Worm (Caenorhabditis elegans) whole organism, L4 larva: Measurements from ENCODE around the gene fipr-5.

Source experiments
- F10B5.3 ChIP-seq: sonication (generic microtip); optimal IDR thresholded peaks from 2 replicates; lab custom pipeline; 2016; ENCODE audit warnings: mild to moderate bottlenecking, missing genetic modification characterization, missing compliant biosample characterization
- T20F7.1 ChIP-seq: fragments of 200-800 bp; sonication (Bioruptor generic); optimal IDR thresholded peaks from 2 replicates; lab custom pipeline; 2018; ENCODE audit warnings: mild to moderate bottlenecking, missing genetic modification characterization, missing compliant biosample characterization
- ZK546.5 ChIP-seq, 2 experiments: sonication (generic microtip); optimal IDR thresholded peaks; 2 replicates each; lab custom pipeline; 2017; ENCODE audit warnings: missing biosample characterization in 2 of 2, missing genetic modification characterization in 2 of 2
- aha-1 ChIP-seq: fragments of 150-350 bp; peaks from one replicate; lab custom pipeline; 2014; ENCODE audit warnings: missing biosample characterization, missing genetic modification characterization
- ceh-32 ChIP-seq: sonication (generic microtip); optimal IDR thresholded peaks from 2 replicates; lab custom pipeline; 2016; ENCODE audit warnings: mild to moderate bottlenecking, missing genetic modification characterization, missing compliant biosample characterization; ENCODE audit not compliant: poor library complexity
- ceh-44 ChIP-seq: fragments of 200-800 bp; sonication (Bioruptor generic); IDR thresholded peaks from 2 replicates; pipeline ENCODE4 v1.3.6; 2022; ENCODE audit warnings: missing genetic modification reagents, missing genetic modification characterization, missing compliant biosample characterization
- ctbp-1 ChIP-seq: fragments of 200-800 bp; sonication (Bioruptor generic); IDR thresholded peaks from 2 replicates; pipeline ENCODE4 v1.3.6; 2022; ENCODE audit warnings: missing genetic modification reagents, missing genetic modification characterization, missing compliant biosample characterization
- daf-12 ChIP-seq: fragments of 150-350 bp; optimal IDR thresholded peaks from 2 replicates; lab custom pipeline; 2014; ENCODE audit warnings: missing biosample characterization, missing genetic modification reagents, missing genetic modification characterization
- daf-16 ChIP-seq, 3 experiments: sonication (generic microtip); optimal IDR thresholded peaks; 2 replicates each; lab custom pipeline; 2016 to 2017; ENCODE audit warnings: missing genetic modification characterization in 3 of 3, missing genetic modification reagents in 3 of 3, mild to moderate bottlenecking in 2 of 3, missing compliant biosample characterization in 2 of 3, missing biosample characterization in 1 of 3, moderate library complexity in 1 of 3
- dmd-9 ChIP-seq: fragments of 200-800 bp; sonication (Bioruptor generic); IDR thresholded peaks from 2 replicates; pipeline ENCODE4 v1.3.6; 2022; ENCODE audit warnings: missing genetic modification reagents, missing genetic modification characterization, missing compliant biosample characterization
- dve-1 ChIP-seq: sonication (generic microtip); optimal IDR thresholded peaks from 2 replicates; lab custom pipeline; 2017; ENCODE audit warnings: antibody characterized with exemption, mild to moderate bottlenecking, missing genetic modification characterization, missing compliant biosample characterization; ENCODE audit not compliant: insufficient read depth
- fos-1 ChIP-seq: fragments of 150-350 bp; optimal IDR thresholded peaks from 2 replicates; lab custom pipeline; 2014; ENCODE audit warnings: missing biosample characterization, missing genetic modification characterization
- hlh-11 ChIP-seq: fragments of 200-800 bp; sonication (Bioruptor generic); optimal IDR thresholded peaks from 2 replicates; lab custom pipeline; 2018; ENCODE audit warnings: mild to moderate bottlenecking, missing genetic modification characterization, missing compliant biosample characterization
- hlh-30 ChIP-seq: sonication (generic microtip); optimal IDR thresholded peaks from 2 replicates; lab custom pipeline; 2017; ENCODE audit warnings: antibody characterized with exemption, mild to moderate bottlenecking, missing genetic modification characterization, missing compliant biosample characterization; ENCODE audit not compliant: insufficient read depth
- lin-39 ChIP-seq: fragments of 150-350 bp; optimal IDR thresholded peaks from 2 replicates; lab custom pipeline; 2014; ENCODE audit warnings: missing biosample characterization, missing genetic modification reagents, missing genetic modification characterization
- mdl-1 ChIP-seq, 2 experiments: fragments of 150-350 bp in 1 of 2; sonication (generic microtip) in 1 of 2; optimal IDR thresholded peaks; 2 replicates each; lab custom pipeline; 2014 to 2017; ENCODE audit warnings: missing biosample characterization in 2 of 2, missing genetic modification characterization in 2 of 2
- mdt-29 ChIP-seq: fragments of 200-800 bp; sonication (Bioruptor generic); IDR thresholded peaks from 2 replicates; pipeline ENCODE4 v1.3.6; 2022; ENCODE audit warnings: missing genetic modification reagents, missing genetic modification characterization, missing compliant biosample characterization
- mxl-3 ChIP-seq: fragments of 200-800 bp; sonication (Bioruptor generic); optimal IDR thresholded peaks from 2 replicates; lab custom pipeline; 2018; ENCODE audit warnings: mild to moderate bottlenecking, missing genetic modification characterization, missing compliant biosample characterization
- nhr-102 ChIP-seq: sonication (generic microtip); optimal IDR thresholded peaks from 2 replicates; lab custom pipeline; 2016; ENCODE audit warnings: mild to moderate bottlenecking, missing genetic modification characterization, moderate library complexity, missing compliant biosample characterization
- nhr-111 ChIP-seq: fragments of 200-800 bp; sonication (Bioruptor generic); optimal IDR thresholded peaks from 2 replicates; lab custom pipeline; 2018; ENCODE audit warnings: mild to moderate bottlenecking, missing genetic modification characterization, missing compliant biosample characterization
- nhr-237 ChIP-seq: sonication (generic microtip); optimal IDR thresholded peaks from 2 replicates; lab custom pipeline; 2017; ENCODE audit warnings: missing biosample characterization, missing genetic modification characterization
- nhr-28 ChIP-seq: fragments of 150-350 bp; optimal IDR thresholded peaks from 2 replicates; lab custom pipeline; 2014; ENCODE audit warnings: missing biosample characterization, missing genetic modification characterization
- nhr-41 ChIP-seq: fragments of 200-800 bp; sonication (Bioruptor generic); IDR thresholded peaks from 2 replicates; pipeline ENCODE4 v1.3.6; 2022; ENCODE audit warnings: missing genetic modification reagents, missing genetic modification characterization, missing compliant biosample characterization
- nhr-42 ChIP-seq: fragments of 200-800 bp; sonication (Bioruptor generic); IDR thresholded peaks from 2 replicates; pipeline ENCODE4 v1.3.6; 2022; ENCODE audit warnings: missing genetic modification characterization, missing compliant biosample characterization
- nhr-48 ChIP-seq: sonication (generic microtip); optimal IDR thresholded peaks from 2 replicates; lab custom pipeline; 2016; ENCODE audit warnings: mild to moderate bottlenecking, missing genetic modification characterization, missing compliant biosample characterization
- pha-4 ChIP-seq, 2 experiments: fragments of 150-350 bp in 1 of 2; fragments of 200-800 bp in 1 of 2; sonication (Bioruptor generic) in 1 of 2; IDR thresholded peaks in 1 of 2; optimal IDR thresholded peaks in 1 of 2; 2 replicates each; pipeline versions ENCODE4 v1.3.6 to Lab custom; 2014 to 2022; ENCODE audit warnings: missing genetic modification characterization in 2 of 2, missing genetic modification reagents in 2 of 2, missing biosample characterization in 1 of 2, missing compliant biosample characterization in 1 of 2
- php-3 ChIP-seq: fragments of 200-800 bp; sonication (Bioruptor generic); IDR thresholded peaks from 2 replicates; pipeline ENCODE4 v1.3.6; 2022; ENCODE audit warnings: missing genetic modification reagents, missing genetic modification characterization, missing compliant biosample characterization
- pqm-1 ChIP-seq: sonication (generic microtip); optimal IDR thresholded peaks from 2 replicates; lab custom pipeline; 2017; ENCODE audit warnings: missing biosample characterization, missing genetic modification characterization
- sdz-12 ChIP-seq: fragments of 200-800 bp; sonication (Bioruptor generic); optimal IDR thresholded peaks from 2 replicates; lab custom pipeline; 2018; ENCODE audit warnings: mild to moderate bottlenecking, missing genetic modification characterization, missing compliant biosample characterization
- spr-3 ChIP-seq: fragments of 200-800 bp; sonication (Bioruptor generic); optimal IDR thresholded peaks from 2 replicates; lab custom pipeline; 2018; ENCODE audit warnings: mild to moderate bottlenecking, missing genetic modification characterization, missing compliant biosample characterization
- tra-1 ChIP-seq: fragments of 200-800 bp; sonication (Bioruptor generic); IDR thresholded peaks from 2 replicates; pipeline ENCODE4 v1.3.6; 2022; ENCODE audit warnings: missing genetic modification reagents, missing genetic modification characterization, missing compliant biosample characterization
- unc-62 ChIP-seq, 3 experiments: fragments of 150-350 bp in 1 of 3; sonication (generic microtip); optimal IDR thresholded peaks in 2 of 3; peaks in 1 of 3; 1 replicate in 1 of 3; 2 replicates in 2 of 3; lab custom pipeline; 2014 to 2017; ENCODE audit warnings: missing biosample characterization in 3 of 3, missing genetic modification characterization in 3 of 3, missing genetic modification reagents in 3 of 3, missing genotype in 1 of 3
- vab-7 ChIP-seq: fragments of 200-800 bp; sonication (Bioruptor generic); IDR thresholded peaks from 2 replicates; pipeline ENCODE4 v1.3.6; 2022; ENCODE audit warnings: missing genetic modification reagents, missing genetic modification characterization, missing compliant biosample characterization
- zag-1 ChIP-seq: fragments of 150-350 bp; optimal IDR thresholded peaks from 2 replicates; lab custom pipeline; 2014; ENCODE audit warnings: missing biosample characterization, missing genetic modification characterization
- zip-2 ChIP-seq: fragments of 150-350 bp; optimal IDR thresholded peaks from 2 replicates; lab custom pipeline; 2014; ENCODE audit warnings: missing biosample characterization, missing genetic modification characterization
- ztf-11 ChIP-seq: fragments of 150-350 bp; optimal IDR thresholded peaks from 2 replicates; lab custom pipeline; 2014; ENCODE audit warnings: missing biosample characterization, missing genetic modification characterization

fipr-5 gene

DNA sequence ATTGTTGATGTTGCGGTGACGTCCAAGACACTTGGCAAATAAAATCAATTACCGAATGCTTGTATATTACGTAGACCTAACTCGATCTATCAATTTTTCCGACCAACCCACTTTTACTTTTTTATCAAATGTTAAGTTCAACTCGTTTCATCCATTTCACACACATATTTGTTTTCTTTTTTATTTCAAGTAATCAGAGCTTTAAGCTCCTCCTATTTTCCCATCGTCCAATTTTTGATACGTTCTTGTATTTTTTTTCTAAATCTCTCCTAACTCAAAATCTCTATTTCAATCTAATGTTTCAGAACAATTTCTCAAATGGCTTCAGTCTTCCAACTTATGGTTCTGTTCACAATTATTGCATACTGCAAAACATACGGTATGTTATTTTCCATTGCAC is 22.8 kb downstream of the fipr-5 start, which contains the start of gene ZK856.6:
TSS of gene ZK856.6 (plus strand) at position 301 of the 400 bp plus-strand sequence.
- TF ChIP-seq sdz-12: no peak
- no peak for TF ChIP-seq dmd-9 (GFP tag; lab: Robert Waterston, UW)
- no peak for TF ChIP-seq mdt-29
- TF ChIP-seq pha-4 (GFP tag; IDR thresholded peaks at IDR 0.05; lab: Robert Waterston, UW): no peak
- no peak for TF ChIP-seq pha-4 (tag; optimal IDR thresholded peaks at IDR 0.05; lab: Kevin White, UChicago)
- no peak for TF ChIP-seq F10B5.3
- TF ChIP-seq ceh-32 (tag; lab: Kevin White, UChicago): no peak
- TF ChIP-seq daf-12 (tag; lab: Kevin White, UChicago): no peak
- TF ChIP-seq, all 104 proteins: peak for 0

DNA sequence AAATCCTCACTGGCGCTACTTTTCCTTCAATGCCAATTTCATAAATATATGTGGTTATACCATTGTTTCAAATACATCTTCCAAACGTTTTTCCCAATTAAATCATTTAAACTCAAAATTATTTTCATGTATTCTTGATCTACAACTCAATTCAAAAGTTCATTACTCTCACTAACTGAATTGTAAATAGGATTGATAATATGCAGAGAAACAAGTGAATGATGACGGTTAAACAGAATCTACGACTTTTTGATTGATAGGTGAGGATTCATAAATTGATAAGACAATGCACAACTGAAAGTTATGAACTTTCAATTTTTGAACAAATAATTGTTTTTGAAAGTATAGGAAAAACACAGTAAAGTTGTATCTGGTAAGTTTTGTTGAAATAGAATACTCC is 30.0 kb downstream of the fipr-5 start:
- TF ChIP-seq ctbp-1 (GFP tag; lab: Robert Waterston, UW) (no peak), ztf-11 (tag; lab: Kevin White, UChicago) (no peak), hlh-11 (tag; lab: Kevin White, UChicago) (no peak), vab-7 (GFP tag; lab: Robert Waterston, UW) (no peak), nhr-28 (tag; lab: Kevin White, UChicago) (peak; percentile 23), nhr-42 (GFP tag; lab: Robert Waterston, UW) (no peak), aha-1 (tag; lab: Kevin White, UChicago) (peak; percentile 41), php-3 (GFP tag; lab: Robert Waterston, UW) (peak; percentile 14; the same call in 1 of the 2 replicates), daf-16 (GFP tag; optimal IDR thresholded peaks at IDR 0.05; lab: Kevin White, UChicago) (no peak), daf-16 (tag; optimal IDR thresholded peaks at IDR 0.05; lab: Kevin White, UChicago) (peak; percentile 91), unc-62 (GFP tag; optimal IDR thresholded peaks at IDR 0.05 in 1 of 2; lab: Kevin White, UChicago) (peak in 1 of 2 experiments; percentile 13), unc-62 (tag; optimal IDR thresholded peaks at IDR 0.05; lab: Kevin White, UChicago) (no peak), mdl-1 (tag; optimal IDR thresholded peaks at IDR 0.05; lab: Kevin White, UChicago) (no peak), pqm-1 (tag; lab: Kevin White, UChicago) (peak; percentile 11)

DNA sequence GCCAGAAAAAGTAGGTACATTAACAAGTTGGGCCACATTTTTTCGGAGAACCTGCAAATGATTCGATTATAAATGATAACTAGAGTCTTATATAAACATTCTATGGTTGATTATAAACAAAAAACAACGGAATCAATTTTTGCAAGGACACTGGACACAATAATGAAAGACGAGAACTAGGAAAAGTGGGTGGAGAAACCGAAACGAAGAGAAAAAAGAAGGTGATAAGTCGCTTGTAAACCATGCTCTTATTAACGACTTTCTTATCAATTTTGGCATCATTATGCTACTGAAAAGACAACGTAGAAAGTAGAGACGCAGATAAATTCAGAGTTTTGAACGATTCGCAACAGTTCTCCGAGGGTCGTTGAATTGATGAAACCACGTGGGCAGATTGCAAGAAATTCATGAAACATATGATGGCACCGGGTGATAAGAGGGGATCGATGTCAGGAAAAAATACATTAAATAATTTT is 31.1 kb downstream of the fipr-5 start, which contains the start of gene ZK856.5:
TSS of gene ZK856.5 (minus strand) at position 51 of the 476 bp plus-strand sequence.
- TF ChIP-seq mxl-3 (GFP tag; lab: Kevin White, UChicago) (peak; percentile 73), zag-1 (tag; lab: Kevin White, UChicago) (no peak), pqm-1 (tag; lab: Kevin White, UChicago) (peak; percentile 76), mdl-1 (tag; optimal IDR thresholded peaks at IDR 0.05; lab: Kevin White, UChicago) (peak in 1 of 2 experiments; percentile 37), nhr-237 (tag; lab: Kevin White, UChicago) (no peak), spr-3 (GFP tag; lab: Kevin White, UChicago) (no peak), tra-1 (peak; percentile 34; the same call in 1 of the 2 replicates), daf-16 (GFP tag; optimal IDR thresholded peaks at IDR 0.05; lab: Kevin White, UChicago) (no peak), daf-16 (tag; optimal IDR thresholded peaks at IDR 0.05; lab: Kevin White, UChicago) (peak; percentile 69), ceh-44 (GFP tag; lab: Robert Waterston, UW) (no peak), nhr-28 (tag; lab: Kevin White, UChicago) (peak; percentile 59), nhr-48 (tag; lab: Kevin White, UChicago) (peak; percentile 3), fos-1 (no peak), lin-39 (tag; lab: Kevin White, UChicago) (no peak), T20F7.1 (GFP tag; lab: Kevin White, UChicago) (no peak), hlh-30 (peak; percentile 21), dve-1 (tag; lab: Kevin White, UChicago) (peak; percentile 67), hlh-11 (tag; lab: Kevin White, UChicago) (peak; percentile 85), zip-2 (no peak), nhr-111 (GFP tag; lab: Kevin White, UChicago) (no peak), php-3 (GFP tag; lab: Robert Waterston, UW) (peak; percentile 95), nhr-41 (GFP tag; lab: Robert Waterston, UW) (no peak), nhr-102 (no peak), ceh-32 (tag; lab: Kevin White, UChicago) (no peak), ZK546.5 (tag; optimal IDR thresholded peaks at IDR 0.05; lab: Kevin White, UChicago) (no peak)
